Worm (Caenorhabditis elegans): ENCODE data around the gene bbs-4.

DNA sequence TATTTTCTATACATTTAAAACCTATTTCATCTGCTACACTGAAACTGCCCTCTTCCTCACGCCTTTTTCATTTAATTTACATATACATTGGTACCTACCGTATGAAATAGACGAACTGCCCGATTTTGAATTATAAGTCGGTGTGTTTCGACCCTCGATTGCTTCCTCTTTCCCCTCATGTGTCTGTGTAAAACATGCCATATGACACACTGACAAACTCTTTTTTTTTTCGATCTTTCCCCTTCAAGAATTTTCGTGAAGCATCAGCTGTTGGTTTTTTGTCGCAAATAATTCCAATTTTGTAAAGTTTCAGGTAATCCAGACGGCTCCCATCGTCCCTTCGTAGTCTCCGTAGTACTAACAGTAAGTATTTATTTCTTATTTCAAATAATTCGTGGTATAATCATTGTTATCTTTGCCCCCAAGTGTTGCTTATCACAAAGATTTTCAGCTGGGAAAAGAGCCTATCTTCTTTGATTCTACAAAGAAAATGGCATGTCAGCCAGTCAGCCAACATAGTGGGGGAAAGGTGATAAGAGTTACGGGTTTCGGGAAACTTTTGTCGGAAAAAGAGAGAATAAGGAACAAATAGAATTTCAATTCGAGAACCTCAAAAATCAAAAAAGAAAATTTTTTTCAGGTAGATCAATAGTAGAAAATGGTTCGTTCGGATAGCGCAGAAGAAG, 10.0 kb upstream of the bbs-4 start:
- TF ChIP-seq B0310.2 (tag; optimal IDR thresholded peaks at IDR 0.05) (no peak), ama-1 (optimal IDR thresholded peaks at IDR 0.05) (no peak), tbx-37 (GFP tag; conservative IDR thresholded peaks at IDR 0.05) (no peak), ceh-13 (GFP tag; optimal IDR thresholded peaks at IDR 0.05) (no peak), aly-1 (tag; optimal IDR thresholded peaks at IDR 0.05) (no peak), hmbx-1 (tag; optimal IDR thresholded peaks at IDR 0.05) (no peak), tra-4 (tag; optimal IDR thresholded peaks at IDR 0.05) (no peak), hnd-1 (tag; optimal IDR thresholded peaks at IDR 0.05) (no peak), ets-7 (tag; optimal IDR thresholded peaks at IDR 0.05) (no peak), sea-1 (GFP tag; conservative IDR thresholded peaks at IDR 0.05) (no peak)

Data from whole organism, early embryonic.